Worm (Caenorhabditis elegans) whole organism, young adult: Measurements from ENCODE around the gene fbxc-18.
"Not testable (repeated sequence)": the region's sequence is repeated elsewhere in the genome, so short reads cannot be mapped to it uniquely, and the experiment has no call there.

Experiments used
- B0019.2 ChIP-seq: fragments of 200-800 bp; sonication (Bioruptor generic); conservative IDR thresholded peaks from 2 replicates; pipeline ENCODE4 v1.3.6; 2022; ENCODE audit warnings: missing genetic modification reagents, missing genetic modification characterization, missing compliant biosample characterization
- B0035.1 ChIP-seq: sonication (generic microtip); optimal IDR thresholded peaks from 2 replicates; lab custom pipeline; 2016; ENCODE audit warnings: missing genetic modification characterization, mild to moderate bottlenecking, missing compliant biosample characterization, missing genotype, missing genetic modification reagents
- B0261.1 ChIP-seq: sonication (generic microtip); optimal IDR thresholded peaks from 2 replicates; lab custom pipeline; 2016; ENCODE audit warnings: mild to moderate bottlenecking, missing genetic modification characterization, moderate library complexity, missing compliant biosample characterization
- B0336.3 ChIP-seq: fragments of 200-800 bp; sonication (Bioruptor generic); IDR thresholded peaks from 2 replicates; pipeline ENCODE4 v1.3.6; 2022; ENCODE audit warnings: missing genetic modification characterization, missing compliant biosample characterization
- D2030.7 ChIP-seq: fragments of 200-800 bp; sonication (Bioruptor generic); IDR thresholded peaks from 2 replicates; pipeline ENCODE4 v1.3.6; 2022; ENCODE audit warnings: missing genetic modification reagents, missing genetic modification characterization, missing compliant biosample characterization
- F22D6.2 ChIP-seq: sonication (generic microtip); optimal IDR thresholded peaks from 2 replicates; lab custom pipeline; 2016; ENCODE audit warnings: mild to moderate bottlenecking, missing genetic modification characterization, missing compliant biosample characterization
- F55B11.4 ChIP-seq: sonication (generic microtip); optimal IDR thresholded peaks from 2 replicates; lab custom pipeline; 2016; ENCODE audit warnings: missing compliant biosample characterization, missing genetic modification characterization, borderline replicate concordance; ENCODE audit not compliant: insufficient read depth
- F57C9.4 ChIP-seq: sonication (generic microtip); optimal IDR thresholded peaks from 2 replicates; lab custom pipeline; 2017; ENCODE audit warnings: mild to moderate bottlenecking, missing genetic modification characterization, missing compliant biosample characterization
- T26A5.8 ChIP-seq: sonication (generic microtip); optimal IDR thresholded peaks from 2 replicates; lab custom pipeline; 2016; ENCODE audit warnings: missing genetic modification characterization, missing compliant biosample characterization
- attf-5 ChIP-seq: fragments of 200-800 bp; sonication (Bioruptor generic); optimal IDR thresholded peaks from 2 replicates; lab custom pipeline; 2018; ENCODE audit warnings: mild to moderate bottlenecking, missing genetic modification characterization, missing compliant biosample characterization
- bed-2 ChIP-seq: fragments of 200-800 bp; sonication (Bioruptor generic); IDR thresholded peaks from 2 replicates; pipeline ENCODE4 v1.3.6; 2022; ENCODE audit warnings: missing genetic modification reagents, missing genetic modification characterization, missing compliant biosample characterization
- ceh-58 ChIP-seq: fragments of 200-800 bp; sonication (Bioruptor generic); IDR thresholded peaks from 2 replicates; pipeline ENCODE4 v1.3.6; 2022; ENCODE audit warnings: missing genetic modification characterization, missing compliant biosample characterization
- ceh-91 ChIP-seq: fragments of 200-800 bp; sonication (Bioruptor generic); IDR thresholded peaks from 2 replicates; pipeline ENCODE4 v1.3.6; 2022; ENCODE audit warnings: missing genetic modification reagents, missing genetic modification characterization, missing compliant biosample characterization
- chd-7 ChIP-seq: sonication (generic microtip); optimal IDR thresholded peaks from 2 replicates; lab custom pipeline; 2016; ENCODE audit warnings: mild to moderate bottlenecking, missing genetic modification characterization, moderate library complexity, missing compliant biosample characterization
- egl-44 ChIP-seq: fragments of 200-800 bp; sonication (Bioruptor generic); IDR thresholded peaks from 2 replicates; pipeline ENCODE4 v1.3.6; 2022; ENCODE audit warnings: missing genetic modification reagents, missing genetic modification characterization, missing compliant biosample characterization
- egrh-3 ChIP-seq: fragments of 200-800 bp; sonication (Bioruptor generic); IDR thresholded peaks from 2 replicates; pipeline ENCODE4 v1.3.6; 2022; ENCODE audit warnings: missing genetic modification reagents, missing genetic modification characterization, missing compliant biosample characterization
- ekl-4 ChIP-seq: fragments of 200-800 bp; sonication (Bioruptor generic); IDR thresholded peaks from 2 replicates; pipeline ENCODE4 v1.3.6; 2022; ENCODE audit warnings: missing genetic modification reagents, missing genetic modification characterization, missing compliant biosample characterization
- ets-4 ChIP-seq: fragments of 200-800 bp; sonication (Bioruptor generic); optimal IDR thresholded peaks from 2 replicates; lab custom pipeline; 2018; ENCODE audit warnings: mild to moderate bottlenecking, missing genetic modification characterization, missing compliant biosample characterization
- gei-17 ChIP-seq: fragments of 200-800 bp; sonication (Bioruptor generic); optimal IDR thresholded peaks from 2 replicates; lab custom pipeline; 2018; ENCODE audit warnings: mild to moderate bottlenecking, missing genetic modification characterization, missing compliant biosample characterization
- hlh-12 ChIP-seq: sonication (generic microtip); optimal IDR thresholded peaks from 2 replicates; lab custom pipeline; 2016; ENCODE audit warnings: missing genetic modification characterization, missing compliant biosample characterization
- lin-40 ChIP-seq: sonication (generic microtip); optimal IDR thresholded peaks from 2 replicates; lab custom pipeline; 2016; ENCODE audit warnings: missing genetic modification characterization, mild to moderate bottlenecking, missing compliant biosample characterization, missing genotype, missing genetic modification reagents
- lir-1 ChIP-seq: fragments of 200-800 bp; sonication (Bioruptor generic); conservative IDR thresholded peaks from 2 replicates; pipeline ENCODE4 v1.3.6; 2022; ENCODE audit warnings: missing genetic modification reagents, missing genetic modification characterization, missing compliant biosample characterization
- lsl-1 ChIP-seq: fragments of 200-800 bp; sonication (Bioruptor generic); optimal IDR thresholded peaks from 2 replicates; lab custom pipeline; 2018; ENCODE audit warnings: mild to moderate bottlenecking, missing genetic modification characterization, moderate library complexity, missing compliant biosample characterization
- madf-8 ChIP-seq: fragments of 200-800 bp; sonication (Bioruptor generic); conservative IDR thresholded peaks from 2 replicates; pipeline ENCODE4 v1.3.6; 2022; ENCODE audit warnings: missing genetic modification reagents, missing genetic modification characterization, missing compliant biosample characterization
- mes-4 ChIP-seq: sonication (generic microtip); optimal IDR thresholded peaks from 2 replicates; lab custom pipeline; 2016; ENCODE audit warnings: missing genotype, missing genetic modification characterization, missing compliant biosample characterization
- nfya-2 ChIP-seq: fragments of 200-800 bp; sonication (Bioruptor generic); IDR thresholded peaks from 2 replicates; pipeline ENCODE4 v1.3.6; 2022; ENCODE audit warnings: missing genetic modification reagents, missing genetic modification characterization, missing compliant biosample characterization
- nfyb-1 ChIP-seq: fragments of 200-800 bp; sonication (Bioruptor generic); IDR thresholded peaks from 2 replicates; pipeline ENCODE4 v1.3.6; 2022; ENCODE audit warnings: missing genetic modification reagents, missing genetic modification characterization, missing compliant biosample characterization
- nhr-27 ChIP-seq: fragments of 200-800 bp; sonication (Bioruptor generic); optimal IDR thresholded peaks from 2 replicates; lab custom pipeline; 2018; ENCODE audit warnings: mild to moderate bottlenecking, missing genetic modification characterization, moderate library complexity, missing compliant biosample characterization
- snpc-1.1 ChIP-seq: sonication (generic microtip); optimal IDR thresholded peaks from 2 replicates; lab custom pipeline; 2017; ENCODE audit warnings: missing genetic modification characterization, mild to moderate bottlenecking, missing compliant biosample characterization, antibody characterized with exemption, moderate library complexity, missing genotype, missing genetic modification reagents; ENCODE audit not compliant: insufficient read depth
- somi-1 ChIP-seq: fragments of 200-800 bp; sonication (Bioruptor generic); optimal IDR thresholded peaks from 2 replicates; lab custom pipeline; 2018; ENCODE audit warnings: mild to moderate bottlenecking, missing genetic modification characterization, missing compliant biosample characterization
- tlf-1 ChIP-seq: fragments of 200-800 bp; sonication (Bioruptor generic); optimal IDR thresholded peaks from 2 replicates; lab custom pipeline; 2018; ENCODE audit warnings: mild to moderate bottlenecking, missing genetic modification characterization, missing compliant biosample characterization
- ztf-28 ChIP-seq: fragments of 200-800 bp; sonication (Bioruptor generic); IDR thresholded peaks from 2 replicates; pipeline ENCODE4 v1.3.6; 2022; ENCODE audit warnings: missing genetic modification reagents, missing genetic modification characterization, missing compliant biosample characterization

fbxc-18 gene

DNA sequence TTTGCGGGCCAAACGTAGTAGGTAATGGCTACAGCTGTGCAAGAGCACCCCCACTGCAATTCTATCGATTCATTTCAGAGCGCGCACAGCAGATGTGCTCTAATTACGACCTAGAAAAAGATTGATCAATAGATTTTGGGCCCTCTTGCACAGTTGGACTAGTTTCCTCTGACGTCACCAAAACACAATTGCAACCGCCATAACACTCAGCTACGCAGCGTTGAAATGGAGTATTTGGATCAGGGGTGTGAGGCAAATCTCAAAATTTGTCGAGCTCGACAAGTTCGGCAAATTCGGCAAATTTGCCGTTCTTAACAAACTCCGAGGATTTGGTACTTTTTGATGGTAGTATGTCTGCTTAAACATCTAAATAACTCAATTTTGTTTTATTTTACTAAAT, at the start of gene fbxc-18:
Gene fbxc-18 (minus strand): TSS at position 101 of the 400 bp plus-strand sequence.
- TF ChIP-seq lsl-1; ets-4 (GFP tag; lab: Kevin White, UChicago); bed-2 (GFP tag; lab: Robert Waterston, UW): not testable (repeated sequence)

DNA sequence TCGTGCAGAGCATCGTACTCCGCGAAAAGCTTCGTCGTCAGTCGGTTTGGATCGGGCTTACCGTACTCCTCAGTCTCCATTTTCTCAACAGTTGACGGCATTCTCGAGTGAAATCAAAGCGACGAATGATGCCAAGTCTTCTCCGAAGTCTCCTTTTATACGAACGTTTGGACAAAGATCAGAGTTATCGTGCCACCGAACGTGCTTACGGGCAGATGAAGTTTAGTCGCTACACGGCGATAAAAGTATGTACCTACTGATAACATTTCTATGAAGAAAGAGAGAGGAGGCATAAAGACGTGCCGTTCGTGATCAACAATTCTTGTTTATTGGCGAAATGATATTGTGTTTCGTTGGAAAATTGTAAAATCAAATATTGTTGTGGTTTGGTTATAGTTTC, 39.5 kb upstream of the fbxc-18 start, which contains the start of gene F45D11.14:
Gene F45D11.14 (minus strand): TSS at position 101 of the 400 bp plus-strand sequence.
- not testable (repeated sequence) for TF ChIP-seq snpc-1.1; mes-4 (tag; lab: Kevin White, UChicago); D2030.7

DNA sequence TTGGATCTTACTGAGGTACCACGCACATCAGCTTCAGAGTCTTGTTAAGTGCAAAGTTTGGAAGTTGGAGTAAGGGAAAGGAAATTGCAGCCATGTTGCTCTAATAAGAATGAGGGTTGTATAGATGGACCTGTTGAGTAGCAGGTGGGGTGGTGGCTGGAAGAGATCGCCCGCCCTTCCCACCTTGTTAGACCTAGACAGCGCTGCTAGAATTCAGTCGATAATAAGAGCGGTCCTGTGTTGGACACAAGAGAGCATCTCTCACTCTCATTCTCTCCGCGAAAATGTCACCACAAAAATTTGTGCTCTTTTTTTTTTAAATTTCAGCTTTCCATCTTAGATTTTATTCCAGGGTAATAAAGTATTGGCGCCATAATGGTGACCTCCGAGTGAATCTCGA, 34.5 kb upstream of the fbxc-18 start, which contains the start of the genes fbxb-30 and F45D11.5:
Gene fbxb-30 (minus strand): TSS at position 101 of the 400 bp plus-strand sequence.
Gene F45D11.5 (plus strand): TSS at position 352 of the 400 bp plus-strand sequence.
- TF ChIP-seq T26A5.8 (tag; lab: Kevin White, UChicago): no peak
- TF ChIP-seq madf-8 (GFP tag; lab: Robert Waterston, UW): no peak
- no peak for TF ChIP-seq chd-7 (tag; lab: Kevin White, UChicago)
- no peak for TF ChIP-seq hlh-12 (tag; lab: Kevin White, UChicago)
- TF ChIP-seq lir-1: no peak
- no peak for TF ChIP-seq gei-17 (GFP tag; lab: Kevin White, UChicago)
- TF ChIP-seq nfyb-1: no peak
- TF ChIP-seq ceh-58 (GFP tag; lab: Robert Waterston, UW): no peak
- no peak for TF ChIP-seq ceh-91 (GFP tag; lab: Robert Waterston, UW)
- no peak for TF ChIP-seq B0035.1
- no peak for TF ChIP-seq lin-40
- no peak for TF ChIP-seq bed-2 (GFP tag; lab: Robert Waterston, UW)
- TF ChIP-seq, all 124 proteins: peak for 0

DNA sequence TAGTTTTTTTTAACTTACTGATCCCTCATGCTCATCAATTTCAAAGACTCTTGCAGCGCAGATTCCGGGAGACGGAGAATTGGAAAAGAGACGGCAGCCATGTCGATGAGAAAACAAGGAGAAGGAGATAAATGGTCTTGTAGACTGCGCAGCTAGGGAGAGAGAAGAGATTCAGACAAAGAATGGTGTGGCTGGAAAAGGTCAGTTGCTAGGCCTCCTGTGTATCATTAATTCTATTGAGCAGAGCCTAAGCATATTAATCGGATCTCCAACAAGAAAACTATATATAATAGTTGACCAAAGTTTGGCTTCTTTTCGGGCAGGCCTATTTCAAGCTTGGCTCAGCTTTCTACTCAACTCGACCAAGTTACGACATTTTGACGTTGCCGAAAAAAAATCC, 32.6 kb upstream of the fbxc-18 start, which contains the start of gene fbxb-29:
Gene fbxb-29 (minus strand): TSS at position 101 of the 400 bp plus-strand sequence.
- TF ChIP-seq B0261.1 (no peak), F57C9.4 (no peak), somi-1 (GFP tag; lab: Kevin White, UChicago) (no peak), egl-44 (GFP tag; lab: Robert Waterston, UW) (no peak), ceh-58 (GFP tag; lab: Robert Waterston, UW) (no peak), attf-5 (GFP tag; lab: Kevin White, UChicago) (no peak), B0019.2 (GFP tag; lab: Robert Waterston, UW) (no peak), egrh-3 (no peak), F55B11.4 (tag; lab: Kevin White, UChicago) (no peak), nhr-27 (tag; lab: Kevin White, UChicago) (no peak), lir-1 (no peak), nfya-2 (GFP tag; lab: Robert Waterston, UW) (no peak), chd-7 (tag; lab: Kevin White, UChicago) (no peak)

DNA sequence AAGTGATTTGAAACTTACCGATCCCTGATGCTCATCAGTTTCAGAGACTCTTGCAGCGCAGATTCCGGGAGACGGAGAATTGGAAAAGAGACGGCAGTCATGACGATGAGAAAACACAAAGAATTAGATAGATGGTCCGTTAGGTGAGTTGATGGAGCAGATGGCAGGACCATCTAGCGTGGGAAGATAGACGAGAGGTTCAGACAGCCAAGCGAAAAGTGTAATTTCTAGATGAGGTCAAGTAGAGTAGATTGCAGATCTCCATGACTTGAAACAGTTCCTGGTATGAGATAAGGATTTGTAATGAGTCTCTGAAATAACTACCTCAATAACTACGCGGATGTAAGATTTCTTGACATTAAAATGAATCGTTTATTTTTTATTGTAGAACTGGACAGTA, 29.2 kb upstream of the fbxc-18 start, which contains the start of gene F45D11.11:
Gene F45D11.11 (minus strand): TSS at position 101 of the 400 bp plus-strand sequence.
- TF ChIP-seq T26A5.8 (tag; lab: Kevin White, UChicago); F22D6.2 (tag; lab: Kevin White, UChicago); B0336.3 (GFP tag; lab: Robert Waterston, UW): not testable (repeated sequence)

DNA sequence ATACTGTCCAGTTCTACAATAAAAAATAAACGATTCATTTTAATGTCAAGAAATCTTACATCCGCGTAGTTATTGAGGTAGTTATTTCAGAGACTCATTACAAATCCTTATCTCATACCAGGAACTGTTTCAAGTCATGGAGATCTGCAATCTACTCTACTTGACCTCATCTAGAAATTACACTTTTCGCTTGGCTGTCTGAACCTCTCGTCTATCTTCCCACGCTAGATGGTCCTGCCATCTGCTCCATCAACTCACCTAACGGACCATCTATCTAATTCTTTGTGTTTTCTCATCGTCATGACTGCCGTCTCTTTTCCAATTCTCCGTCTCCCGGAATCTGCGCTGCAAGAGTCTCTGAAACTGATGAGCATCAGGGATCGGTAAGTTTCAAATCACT, 27.4 kb upstream of the fbxc-18 start, which contains the start of gene F45D11.7:
Gene F45D11.7 (plus strand): TSS at position 301 of the 400 bp plus-strand sequence.
- not testable (repeated sequence) for TF ChIP-seq ekl-4 (GFP tag; lab: Robert Waterston, UW); tlf-1 (GFP tag; lab: Kevin White, UChicago); ztf-28 (GFP tag; lab: Robert Waterston, UW)
